Fruit fly (Drosophila melanogaster): Measurements from ENCODE around the gene S1P.

S1P gene

dm6 chr3L:21635208-21635607 lies 18.0 kb upstream of the S1P start, which contains the start of gene ORMDL (continued):
- TF ChIP-seq CG34422 (GFP tag; IDR thresholded peaks at IDR 0.05): peak; percentile 45; the same call in 1 of the 3 replicates
- no peak for TF ChIP-seq CG10654 (GFP tag; optimal IDR thresholded peaks at IDR 0.05)
- TF ChIP-seq CG7357 (GFP tag; IDR thresholded peaks at IDR 0.05): no peak
- no peak for TF ChIP-seq kah (GFP tag; optimal IDR thresholded peaks at IDR 0.05)
- no peak for TF ChIP-seq CG9727 (GFP tag; optimal IDR thresholded peaks at IDR 0.05)
- no peak for TF ChIP-seq croc (GFP tag; conservative IDR thresholded peaks at IDR 0.05)
- no peak for TF ChIP-seq CG6765 (GFP tag; optimal IDR thresholded peaks at IDR 0.05)
- TF ChIP-seq crol (GFP tag; IDR thresholded peaks at IDR 0.05): no peak
- no peak for TF ChIP-seq vvl (GFP tag; IDR thresholded peaks at IDR 0.05)
- TF ChIP-seq GATAe (GFP tag; conservative IDR thresholded peaks at IDR 0.05): no peak; the same call in 1 of the 2 replicates
- no peak for TF ChIP-seq chinmo (GFP tag; IDR thresholded peaks at IDR 0.05; ENCODE audit: partially characterized antibody)
- TF ChIP-seq pb (GFP tag; optimal IDR thresholded peaks at IDR 0.05): no peak
- peak; percentile 38 for TF ChIP-seq BEAF-32 (GFP tag; optimal IDR thresholded peaks at IDR 0.05)
- no peak for TF ChIP-seq CG2678 (tag; optimal IDR thresholded peaks at IDR 0.05)
- TF ChIP-seq CG10366 (GFP tag; IDR thresholded peaks at IDR 0.05): no peak
- TF ChIP-seq phol (tag; optimal IDR thresholded peaks at IDR 0.05): peak; percentile 18
- TF ChIP-seq CG10565 (GFP tag; optimal IDR thresholded peaks at IDR 0.05): no peak
- no peak for TF ChIP-seq gsb (GFP tag; IDR thresholded peaks at IDR 0.05)
- TF ChIP-seq sens (GFP tag): no peak
- TF ChIP-seq Gug (GFP tag; IDR thresholded peaks at IDR 0.05): no peak
- no peak for TF ChIP-seq CG15073 (GFP tag; optimal IDR thresholded peaks at IDR 0.05)
- no peak for TF ChIP-seq usp (GFP tag; optimal IDR thresholded peaks at IDR 0.05)
- peak; percentile 55 for TF ChIP-seq gfzf (GFP tag; optimal IDR thresholded peaks at IDR 0.05)
- TF ChIP-seq caup (GFP tag; optimal IDR thresholded peaks at IDR 0.05; ENCODE audit: severe bottlenecking): no peak
- TF ChIP-seq vfl (GFP tag; optimal IDR thresholded peaks at IDR 0.05): no peak
- no peak for TF ChIP-seq CG15696 (tag; optimal IDR thresholded peaks at IDR 0.05)
- no peak for TF ChIP-seq eve (GFP tag; optimal IDR thresholded peaks at IDR 0.05)
- TF ChIP-seq fd3F (GFP tag; optimal IDR thresholded peaks at IDR 0.05): no peak
- TF ChIP-seq Awh (GFP tag; IDR thresholded peaks at IDR 0.05): no peak
- no peak for TF ChIP-seq Xbp1 (GFP tag; optimal IDR thresholded peaks at IDR 0.05)
- TF ChIP-seq CG5245 (GFP tag; optimal IDR thresholded peaks at IDR 0.05): no peak
- no peak for TF ChIP-seq fd96Cb (tag; optimal IDR thresholded peaks at IDR 0.05)
- TF ChIP-seq HLH54F (GFP tag; optimal IDR thresholded peaks at IDR 0.05): no peak
- TF ChIP-seq Scr (GFP tag; IDR thresholded peaks at IDR 0.05; ENCODE audit: partially characterized antibody): peak; percentile 19; the same call in 1 of the 2 replicates
- TF ChIP-seq corto (GFP tag; optimal IDR thresholded peaks at IDR 0.05): no peak
- TF ChIP-seq CG12659 (GFP tag; optimal IDR thresholded peaks at IDR 0.05): no peak
- peak; percentile 37; the same call in 1 of the 3 replicates for TF ChIP-seq row (GFP tag; IDR thresholded peaks at IDR 0.05)
- no peak for TF ChIP-seq CG18764 (GFP tag; optimal IDR thresholded peaks at IDR 0.05)
- no peak for TF ChIP-seq Sox102F (GFP tag; optimal IDR thresholded peaks at IDR 0.05)
- no peak for TF ChIP-seq CkIIα-i1 (GFP tag; IDR thresholded peaks at IDR 0.05)
- no peak for TF ChIP-seq sr (GFP tag; IDR thresholded peaks at IDR 0.05)
- no peak for TF ChIP-seq CG1529 (GFP tag; optimal IDR thresholded peaks at IDR 0.05)
- TF ChIP-seq CG11723 (GFP tag; optimal IDR thresholded peaks at IDR 0.05): no peak
- no peak for TF ChIP-seq Vsx1 (GFP tag; optimal IDR thresholded peaks at IDR 0.05)
- no peak for TF ChIP-seq CG8388 (GFP tag; optimal IDR thresholded peaks at IDR 0.05)
- TF ChIP-seq zf30C (GFP tag; optimal IDR thresholded peaks at IDR 0.05): no peak
- no peak for TF ChIP-seq schlank (tag; optimal IDR thresholded peaks at IDR 0.05)
- no peak for TF ChIP-seq CG9437 (GFP tag; optimal IDR thresholded peaks at IDR 0.05)
- no peak for TF ChIP-seq prd (optimal IDR thresholded peaks at IDR 0.05)
- 0 out of 3 replicates have a peak, but pooled peaks have one; percentile 35 for TF ChIP-seq prd (GFP tag; IDR thresholded peaks at IDR 0.05)
- no peak for TF ChIP-seq CG8944 (GFP tag; optimal IDR thresholded peaks at IDR 0.05)
- TF ChIP-seq CG15269 (tag; optimal IDR thresholded peaks at IDR 0.05): no peak
